Worm (Caenorhabditis elegans) whole organism, late embryonic: ENCODE data around the gene mig-10.
A peak's percentile ranks its signal among the peaks of the same experiment; 100 is the strongest.

Source experiments
- C08G9.2 ChIP-seq: sonication (generic microtip); optimal IDR thresholded peaks from 2 replicates; lab custom pipeline; 2016; ENCODE audit warnings: mild to moderate bottlenecking, missing genetic modification characterization, moderate library complexity, missing compliant biosample characterization
- C38D4.7 ChIP-seq: fragments of 200-800 bp; sonication (Bioruptor generic); optimal IDR thresholded peaks from 2 replicates; lab custom pipeline; 2018; ENCODE audit warnings: mild to moderate bottlenecking, missing genetic modification characterization, moderate library complexity, missing compliant biosample characterization
- K09A11.1 ChIP-seq: sonication (generic microtip); optimal IDR thresholded peaks from 2 replicates; lab custom pipeline; 2017; ENCODE audit warnings: antibody characterized with exemption, mild to moderate bottlenecking, missing genetic modification characterization, missing compliant biosample characterization; ENCODE audit not compliant: insufficient read depth
- ceh-14 ChIP-seq: sonication (generic microtip); optimal IDR thresholded peaks from 2 replicates; lab custom pipeline; 2016; ENCODE audit warnings: missing genotype, missing genetic modification characterization, missing compliant biosample characterization
- ceh-19 ChIP-seq: fragments of 200-800 bp; sonication (Bioruptor generic); optimal IDR thresholded peaks from 2 replicates; lab custom pipeline; 2018; ENCODE audit warnings: mild to moderate bottlenecking, missing genetic modification characterization, missing compliant biosample characterization
- ceh-24 ChIP-seq: sonication (generic microtip); optimal IDR thresholded peaks from 2 replicates; lab custom pipeline; 2016; ENCODE audit warnings: mild to moderate bottlenecking, missing genetic modification characterization, missing compliant biosample characterization
- ceh-31 ChIP-seq: sonication (generic microtip); optimal IDR thresholded peaks from 2 replicates; lab custom pipeline; 2016; ENCODE audit warnings: missing genetic modification characterization, missing compliant biosample characterization
- ceh-34 ChIP-seq: sonication (generic microtip); optimal IDR thresholded peaks from 2 replicates; lab custom pipeline; 2016; ENCODE audit warnings: mild to moderate bottlenecking, missing genetic modification characterization, missing compliant biosample characterization
- ceh-6 ChIP-seq: fragments of 200-800 bp; sonication (Bioruptor generic); optimal IDR thresholded peaks from 2 replicates; lab custom pipeline; 2018; ENCODE audit warnings: mild to moderate bottlenecking, missing genetic modification characterization, missing compliant biosample characterization
- elt-2 ChIP-seq: sonication (generic microtip); optimal IDR thresholded peaks from 2 replicates; lab custom pipeline; 2016; ENCODE audit warnings: missing genetic modification reagents, missing genetic modification characterization, missing compliant biosample characterization
- ets-4 ChIP-seq: sonication (generic microtip); optimal IDR thresholded peaks from 2 replicates; lab custom pipeline; 2016; ENCODE audit warnings: missing genetic modification characterization, missing compliant biosample characterization
- eyg-1 ChIP-seq: sonication (generic microtip); optimal IDR thresholded peaks from 2 replicates; lab custom pipeline; 2016; ENCODE audit warnings: missing genotype, missing genetic modification characterization, missing compliant biosample characterization
- fax-1 ChIP-seq: sonication (generic microtip); optimal IDR thresholded peaks from 2 replicates; lab custom pipeline; 2016; ENCODE audit warnings: missing genotype, missing genetic modification characterization, missing compliant biosample characterization
- hlh-15 ChIP-seq: sonication (generic microtip); optimal IDR thresholded peaks from 2 replicates; lab custom pipeline; 2016; ENCODE audit warnings: missing genetic modification characterization, missing compliant biosample characterization
- hlh-6 ChIP-seq: sonication (generic microtip); optimal IDR thresholded peaks from 2 replicates; lab custom pipeline; 2016; ENCODE audit warnings: missing genotype, missing genetic modification characterization, missing compliant biosample characterization
- hlh-8 ChIP-seq: sonication (generic microtip); optimal IDR thresholded peaks from 2 replicates; lab custom pipeline; 2016; ENCODE audit warnings: missing genotype, missing genetic modification characterization, missing compliant biosample characterization
- lin-11 ChIP-seq: fragments of 200-800 bp; sonication (Bioruptor generic); optimal IDR thresholded peaks from 2 replicates; lab custom pipeline; 2018; ENCODE audit warnings: mild to moderate bottlenecking, missing genetic modification characterization, missing compliant biosample characterization
- madf-2 ChIP-seq: sonication (generic microtip); optimal IDR thresholded peaks from 2 replicates; lab custom pipeline; 2017; ENCODE audit warnings: missing genetic modification characterization, missing compliant biosample characterization
- mec-3 ChIP-seq: sonication (generic microtip); optimal IDR thresholded peaks from 2 replicates; lab custom pipeline; 2016; ENCODE audit warnings: borderline replicate concordance, missing genetic modification characterization, missing compliant biosample characterization
- nfya-1 ChIP-seq: sonication (generic microtip); optimal IDR thresholded peaks from 2 replicates; lab custom pipeline; 2017; ENCODE audit warnings: missing genetic modification characterization, mild to moderate bottlenecking, missing compliant biosample characterization, antibody characterized with exemption, moderate library complexity
- pat-9 ChIP-seq: fragments of 200-800 bp; sonication (Bioruptor generic); optimal IDR thresholded peaks from 2 replicates; lab custom pipeline; 2018; ENCODE audit warnings: mild to moderate bottlenecking, missing genetic modification characterization, moderate library complexity, missing compliant biosample characterization
- pha-4 ChIP-seq: fragments of 150-350 bp; optimal IDR thresholded peaks from 2 replicates; lab custom pipeline; 2018; ENCODE audit warnings: missing biosample characterization, missing genetic modification reagents, missing genetic modification characterization
- pros-1 ChIP-seq: fragments of 150-350 bp; optimal IDR thresholded peaks from 2 replicates; lab custom pipeline; 2014; ENCODE audit warnings: missing biosample characterization, missing genetic modification reagents, missing genetic modification characterization
- ref-2 ChIP-seq: sonication (generic microtip); optimal IDR thresholded peaks from 2 replicates; lab custom pipeline; 2016; ENCODE audit warnings: missing genetic modification characterization, missing compliant biosample characterization
- sdc-2 ChIP-seq: sonication (generic microtip); optimal IDR thresholded peaks from 2 replicates; lab custom pipeline; 2016; ENCODE audit warnings: missing genotype, missing genetic modification characterization, missing compliant biosample characterization
- sox-2 ChIP-seq: fragments of 200-800 bp; sonication (Bioruptor generic); IDR thresholded peaks from 2 replicates; pipeline ENCODE4 v1.3.6; 2022; ENCODE audit warnings: missing genetic modification reagents, missing genetic modification characterization, missing compliant biosample characterization
- sox-4 ChIP-seq: sonication (generic microtip); optimal IDR thresholded peaks from 2 replicates; lab custom pipeline; 2017; ENCODE audit warnings: mild to moderate bottlenecking, missing genetic modification characterization, inconsistent platforms, missing compliant biosample characterization
- ttx-3 ChIP-seq: sonication (generic microtip); optimal IDR thresholded peaks from 2 replicates; lab custom pipeline; 2016; ENCODE audit warnings: missing genetic modification reagents, missing genetic modification characterization, missing compliant biosample characterization
- unc-42 ChIP-seq: sonication (generic microtip); optimal IDR thresholded peaks from 2 replicates; lab custom pipeline; 2016; ENCODE audit warnings: missing genotype, missing genetic modification characterization, missing compliant biosample characterization
- unc-55 ChIP-seq: sonication (generic microtip); optimal IDR thresholded peaks from 2 replicates; lab custom pipeline; 2017; ENCODE audit warnings: missing biosample characterization, missing genetic modification reagents, missing genetic modification characterization
- unc-86 ChIP-seq: sonication (generic microtip); optimal IDR thresholded peaks from 2 replicates; lab custom pipeline; 2016; ENCODE audit warnings: missing genetic modification characterization, missing compliant biosample characterization
- zip-5 ChIP-seq: sonication (generic microtip); optimal IDR thresholded peaks from 2 replicates; lab custom pipeline; 2016; ENCODE audit warnings: missing genetic modification characterization, missing compliant biosample characterization

mig-10 gene

ce11 chrIII:8299078-8299587, 20.2 kb downstream of the mig-10 start:
- TF ChIP-seq madf-2 (tag; lab: Kevin White, UChicago), result no peak
- no peak for TF ChIP-seq sox-4 (tag; lab: Kevin White, UChicago)
- no peak for TF ChIP-seq hlh-15 (tag; lab: Kevin White, UChicago)
- TF ChIP-seq pha-4, result no peak
- TF ChIP-seq hlh-6 (tag; lab: Kevin White, UChicago), result no peak
- TF ChIP-seq K09A11.1 (tag; lab: Kevin White, UChicago), result no peak
- no peak for TF ChIP-seq hlh-8 (tag; lab: Kevin White, UChicago)
- peak; percentile 29 for TF ChIP-seq unc-42
- no peak for TF ChIP-seq fax-1 (tag; lab: Kevin White, UChicago)

DNA sequence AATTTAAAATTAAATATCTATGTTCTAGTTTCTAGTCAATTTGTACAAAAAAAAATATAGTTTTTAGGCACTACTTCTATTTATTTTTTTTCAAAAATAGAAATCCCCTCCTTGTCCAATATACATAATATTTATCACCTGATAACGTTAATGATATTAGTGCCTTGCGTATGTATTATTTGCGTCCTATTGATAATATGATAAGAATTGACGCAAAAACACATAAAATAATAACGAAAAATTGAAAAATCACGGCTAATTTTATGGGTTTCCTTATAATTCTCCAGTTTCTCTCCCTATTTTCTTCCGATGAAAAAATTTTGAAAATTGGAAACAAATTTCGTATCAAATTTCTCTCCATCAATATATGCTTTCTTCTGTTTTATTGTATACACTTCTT, 20.8 kb downstream of the mig-10 start:
- TF ChIP-seq elt-2 (tag; lab: Kevin White, UChicago) (peak; percentile 82), sdc-2 (tag; lab: Kevin White, UChicago) (no peak)
- TF ChIP-seq, all 69 proteins: peak for 1

- TF ChIP-seq hlh-8 (tag; lab: Kevin White, UChicago) (peak; percentile 3), unc-42 (peak; percentile 22), ceh-34 (peak; percentile 82), C08G9.2 (tag; lab: Kevin White, UChicago) (no peak)
Observed at ce11 chrIII:8300860-8301396, 22.0 kb downstream of the mig-10 start.

ce11 chrIII:8303440-8303839, 24.5 kb downstream of the mig-10 start:
- TF ChIP-seq ceh-31 (tag; lab: Kevin White, UChicago) (no peak), mec-3 (no peak), nfya-1 (no peak), lin-11 (tag; lab: Kevin White, UChicago) (no peak)

ce11 chrIII:8305304-8305703, 26.4 kb downstream of the mig-10 start:
- TF ChIP-seq sox-2 (no peak), eyg-1 (tag; lab: Kevin White, UChicago) (no peak), pros-1 (tag; lab: Kevin White, UChicago) (no peak), ceh-6 (GFP tag; lab: Kevin White, UChicago) (no peak), ceh-24 (tag; lab: Kevin White, UChicago) (no peak), ceh-14 (tag; lab: Kevin White, UChicago) (no peak), C38D4.7 (GFP tag; lab: Kevin White, UChicago) (no peak), hlh-15 (tag; lab: Kevin White, UChicago) (no peak), unc-86 (no peak), ttx-3 (tag; lab: Kevin White, UChicago) (no peak), madf-2 (tag; lab: Kevin White, UChicago) (no peak), ets-4 (tag; lab: Kevin White, UChicago) (no peak), unc-55 (GFP tag; lab: Kevin White, UChicago) (no peak), lin-11 (tag; lab: Kevin White, UChicago) (no peak), ceh-19 (GFP tag; lab: Kevin White, UChicago) (no peak), pat-9 (tag; lab: Kevin White, UChicago) (no peak)

- TF ChIP-seq C08G9.2 (tag; lab: Kevin White, UChicago) (no peak), ref-2 (no peak), zip-5 (tag; lab: Kevin White, UChicago) (no peak)
Observed at ce11 chrIII:8305816-8306215, 26.9 kb downstream of the mig-10 start.
